Worm (Caenorhabditis elegans) whole organism, L3 larva: ENCODE results near the gene C12D8.20.

Experiments used
- ama-1 ChIP-seq: fragments of 150-350 bp; optimal IDR thresholded peaks from 2 replicates; lab custom pipeline; 2018
- ceh-16 ChIP-seq: sonication (generic microtip); optimal IDR thresholded peaks from 2 replicates; lab custom pipeline; 2017; ENCODE audit warnings: missing biosample characterization, missing genetic modification characterization
- nhr-43 ChIP-seq: sonication (generic microtip); optimal IDR thresholded peaks from 2 replicates; lab custom pipeline; 2016; ENCODE audit warnings: mild to moderate bottlenecking, missing genetic modification characterization, missing compliant biosample characterization; ENCODE audit not compliant: poor library complexity, severe bottlenecking
- nhr-77 ChIP-seq: fragments of 150-350 bp; optimal IDR thresholded peaks from 2 replicates; lab custom pipeline; 2014; ENCODE audit warnings: missing biosample characterization, missing genetic modification characterization
- zag-1 ChIP-seq: fragments of 150-350 bp; optimal IDR thresholded peaks from 2 replicates; lab custom pipeline; 2014; ENCODE audit warnings: missing biosample characterization, missing genetic modification characterization

DNA sequence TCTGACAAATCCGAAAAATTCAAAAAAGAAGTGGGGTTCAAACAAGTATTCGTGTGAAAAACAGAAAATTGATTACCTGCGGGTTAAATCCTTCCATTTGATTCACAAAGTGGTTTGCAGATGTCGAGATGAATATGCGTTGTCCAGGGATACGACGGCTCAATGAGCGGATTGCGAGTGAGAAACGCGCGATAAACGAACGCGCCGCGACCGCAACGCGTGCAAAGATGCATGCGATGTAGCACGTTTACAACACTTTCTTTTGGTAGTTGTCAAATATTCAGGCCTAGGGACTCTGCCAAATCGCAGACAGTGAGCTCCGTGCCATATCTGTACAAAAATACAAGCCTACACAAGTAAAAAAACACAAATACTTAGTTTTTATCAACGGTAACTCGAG is 16.6 kb downstream of the C12D8.20 start, which contains the start of gene fubl-1:
- TF ChIP-seq zag-1 (tag; lab: Kevin White, UChicago) (no peak), ama-1 (peak; percentile 39), nhr-77 (tag; lab: Kevin White, UChicago) (no peak), ceh-16 (tag; lab: Kevin White, UChicago) (no peak), nhr-43 (tag; lab: Kevin White, UChicago) (no peak)
